Worm (Caenorhabditis elegans): ENCODE data around the gene tag-307.
A peak's percentile ranks its signal among the peaks of the same experiment; 100 is the strongest.

tag-307 gene

ce11 chrIII:7858407-7859029, 1.5 kb upstream of the tag-307 start, which contains the start of the genes coq-5 and ufm-1 (continued):
- no peak for TF ChIP-seq sup-37 (GFP tag; optimal IDR thresholded peaks at IDR 0.05)
- TF ChIP-seq xbp-1 (tag; optimal IDR thresholded peaks at IDR 0.05) = peak; percentile 7
- TF ChIP-seq fkh-10 (GFP tag; optimal IDR thresholded peaks at IDR 0.05) = no peak
- TF ChIP-seq unc-130 (tag; optimal IDR thresholded peaks at IDR 0.05) = no peak
- TF ChIP-seq F16B12.6 (tag; optimal IDR thresholded peaks at IDR 0.05) = no peak
- TF ChIP-seq mab-9 (GFP tag; IDR thresholded peaks at IDR 0.05) = no peak
- no peak for TF ChIP-seq nhr-76 (tag; optimal IDR thresholded peaks at IDR 0.05)
- peak in 1 of 2 experiments; percentile 55 for TF ChIP-seq ztf-11 (tag; optimal IDR thresholded peaks at IDR 0.05)
- no peak for TF ChIP-seq hlh-4 (tag; optimal IDR thresholded peaks at IDR 0.05)
- peak; percentile 8 for TF ChIP-seq pag-3 (tag; optimal IDR thresholded peaks at IDR 0.05; ENCODE audit: borderline replicate concordance, insufficient read depth)
- TF ChIP-seq lin-39 (tag; optimal IDR thresholded peaks at IDR 0.05) = no peak
- TF ChIP-seq fos-1 (tag; optimal IDR thresholded peaks at IDR 0.05) = no peak
- peak; percentile 12 for TF ChIP-seq pax-3 (tag; optimal IDR thresholded peaks at IDR 0.05)
- TF ChIP-seq mdl-1 (tag; optimal IDR thresholded peaks at IDR 0.05) = no peak
- TF ChIP-seq elt-2 (tag; optimal IDR thresholded peaks at IDR 0.05) = no peak
- TF ChIP-seq egl-13 (tag; optimal IDR thresholded peaks at IDR 0.05) = peak; percentile 8
- TF ChIP-seq sptf-1 (tag; optimal IDR thresholded peaks at IDR 0.05) = no peak
- TF ChIP-seq nhr-237 (tag; optimal IDR thresholded peaks at IDR 0.05) = no peak
- peak; percentile 87 for TF ChIP-seq ceh-90 (tag; optimal IDR thresholded peaks at IDR 0.05)
- no peak for TF ChIP-seq Y116A8C.19 (tag; optimal IDR thresholded peaks at IDR 0.05; ENCODE audit: borderline replicate concordance)
- no peak for TF ChIP-seq ceh-8 (GFP tag; optimal IDR thresholded peaks at IDR 0.05)
- TF ChIP-seq efl-3 (GFP tag; optimal IDR thresholded peaks at IDR 0.05) = no peak
- no peak for TF ChIP-seq C34B4.2 (tag; optimal IDR thresholded peaks at IDR 0.05)
- no peak for TF ChIP-seq nhr-19 (GFP tag; conservative IDR thresholded peaks at IDR 0.05)
- no peak for TF ChIP-seq ets-5 (GFP tag; IDR thresholded peaks at IDR 0.05)
- TF ChIP-seq unc-86 (tag; optimal IDR thresholded peaks at IDR 0.05) = no peak
- no peak for TF ChIP-seq aly-2 (tag; optimal IDR thresholded peaks at IDR 0.05)
- TF ChIP-seq mef-2 (tag; optimal IDR thresholded peaks at IDR 0.05) = no peak
- peak; percentile 52 for TF ChIP-seq C04F5.9 (tag; optimal IDR thresholded peaks at IDR 0.05)
- TF ChIP-seq snu-23 (GFP tag; optimal IDR thresholded peaks at IDR 0.05) = peak; percentile 26
- peak; percentile 72 for TF ChIP-seq nhr-85 (tag)
- TF ChIP-seq fkh-4 (tag; optimal IDR thresholded peaks at IDR 0.05; ENCODE audit: borderline replicate concordance) = peak; percentile 53

- peak; percentile 66 for TF ChIP-seq nhr-85 (tag)
- TF ChIP-seq nhr-77 (tag; optimal IDR thresholded peaks at IDR 0.05) = no peak
Measured at ce11 chrIII:7855468-7855867, 1.6 kb downstream of the tag-307 start.

- TF ChIP-seq nhr-47 (tag; optimal IDR thresholded peaks at IDR 0.05) (peak; percentile 100), ceh-88 (GFP tag; IDR thresholded peaks at IDR 0.05) (peak; percentile 99), mdl-1 (tag; optimal IDR thresholded peaks at IDR 0.05) (peak; percentile 3 to 98), unc-86 (tag; optimal IDR thresholded peaks at IDR 0.05) (peak; percentile 100), C16A3.4 (tag; optimal IDR thresholded peaks at IDR 0.05) (peak; percentile 100), mep-1 (tag; optimal IDR thresholded peaks at IDR 0.05) (peak; percentile 99), elt-3 (tag; optimal IDR thresholded peaks at IDR 0.05) (peak; percentile 98 to 100 (median 98)), sox-4 (tag; optimal IDR thresholded peaks at IDR 0.05) (peak; percentile 98), elt-2 (tag; optimal IDR thresholded peaks at IDR 0.05) (peak; percentile 98), sup-37 (GFP tag; optimal IDR thresholded peaks at IDR 0.05) (peak; percentile 99), mef-2 (tag; optimal IDR thresholded peaks at IDR 0.05) (peak; percentile 96), lsy-2 (tag; optimal IDR thresholded peaks at IDR 0.05) (peak; percentile 98 to 99), lin-15B (tag; optimal IDR thresholded peaks at IDR 0.05) (peak; percentile 99), ceh-8 (GFP tag; optimal IDR thresholded peaks at IDR 0.05) (peak; percentile 100), dpl-1 (GFP tag; optimal IDR thresholded peaks at IDR 0.05) (peak; percentile 100), swsn-7 (tag; optimal IDR thresholded peaks at IDR 0.05) (peak; percentile 100), nhr-77 (tag; optimal IDR thresholded peaks at IDR 0.05) (peak; percentile 100), ztf-4 (tag; optimal IDR thresholded peaks at IDR 0.05) (peak; percentile 100), lin-39 (tag; optimal IDR thresholded peaks at IDR 0.05) (peak; percentile 98), unc-30 (tag; optimal IDR thresholded peaks at IDR 0.05) (peak; percentile 66), ces-1 (GFP tag; optimal IDR thresholded peaks at IDR 0.05) (peak; percentile 91), nhr-19 (GFP tag; conservative IDR thresholded peaks at IDR 0.05) (peak; percentile 100), tbx-2 (tag; optimal IDR thresholded peaks at IDR 0.05) (peak; percentile 100), nhr-28 (tag; optimal IDR thresholded peaks at IDR 0.05) (peak; percentile 15)
Measured at ce11 chrIII:7854494-7855184, 2.4 kb downstream of the tag-307 start, which contains the start of gene rpl-35. rpl-35 (plus strand) TSS chrIII:7855134.
